In the genomic region with DNA sequence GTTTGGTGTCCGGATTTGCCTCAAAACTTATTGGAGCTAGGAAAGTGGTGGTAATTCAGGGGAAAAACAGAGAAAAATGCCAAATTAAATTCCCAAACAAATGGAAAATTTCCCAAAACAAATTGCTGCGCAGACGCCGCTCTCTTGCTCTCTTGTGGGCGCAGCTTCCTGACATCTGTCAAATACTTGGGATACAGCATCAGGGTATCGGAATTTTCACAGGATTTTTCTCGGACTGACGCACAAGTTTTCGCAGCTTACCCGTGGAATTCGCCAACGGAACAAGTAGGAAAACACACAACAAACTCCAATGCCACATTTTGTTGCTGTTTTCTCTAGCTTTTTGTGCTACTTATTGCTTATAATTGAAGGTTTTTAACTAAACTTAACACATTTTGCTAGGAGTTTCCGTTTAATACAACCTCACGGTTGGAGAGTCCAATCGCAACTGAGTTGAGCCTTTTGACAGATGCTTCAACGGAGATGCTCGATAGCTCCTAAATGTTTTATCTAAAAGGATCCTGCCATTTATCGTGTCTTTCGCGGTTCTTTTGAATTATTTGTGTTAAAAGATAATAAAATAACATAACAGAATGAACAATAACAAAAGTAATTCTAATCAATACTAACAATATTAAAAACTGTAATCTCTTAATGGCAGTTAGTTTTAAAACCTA, we compare ENCODE assay signal across 2 fruit fly cellular contexts.
TF ChIP-seq lines count a peak whose summit lies in the region.

A gene (minus strand): TSS at position 455 of the 677 bp plus-strand sequence.
A gene (plus strand): TSS at position 627 of the 677 bp plus-strand sequence.

- TF ChIP-seq CTCF in whole organism, embryonic (GFP tag; optimal IDR thresholded peaks at IDR 0.05; lab: Kevin White, UChicago) = no peak

TF ChIP-seq in whole organism, embryonic, 481 proteins besides CTCF, POLR2A, EP300 and RAD21:
- TF ChIP-seq CG14441 (GFP tag; IDR thresholded peaks at IDR 0.05; lab: Robert Waterston, UW) = no peak
- peak; percentile 61 for TF ChIP-seq sd (tag; optimal IDR thresholded peaks at IDR 0.05; lab: Kevin White, UChicago)
- TF ChIP-seq pzg (GFP tag; optimal IDR thresholded peaks at IDR 0.05; lab: Kevin White, UChicago) = peak; percentile 4
- no peak for TF ChIP-seq CG9797 (GFP tag; optimal IDR thresholded peaks at IDR 0.05; lab: Kevin White, UChicago)
- peak; percentile 28 for TF ChIP-seq Dp (GFP tag; optimal IDR thresholded peaks at IDR 0.05; lab: Kevin White, UChicago)
- peak; percentile 97 for TF ChIP-seq nerfin-1 (tag; optimal IDR thresholded peaks at IDR 0.05; lab: Kevin White, UChicago)
- TF ChIP-seq nmo (GFP tag; optimal IDR thresholded peaks at IDR 0.05; lab: Kevin White, UChicago) = peak; percentile 26
- TF ChIP-seq Ets65A (GFP tag; lab: Kevin White, UChicago) = peak; percentile 10
- 0 out of 2 replicates have a peak, but pooled peaks have one; percentile 30 for TF ChIP-seq bbx (GFP tag; IDR thresholded peaks at IDR 0.05; lab: Robert Waterston, UW; ENCODE audit: partially characterized antibody)
- peak; percentile 4 for TF ChIP-seq CG2116 (GFP tag; optimal IDR thresholded peaks at IDR 0.05; lab: Kevin White, UChicago)
- TF ChIP-seq Trl (optimal IDR thresholded peaks at IDR 0.05; lab: Kevin White, UChicago) = peak; percentile 21 to 34
- TF ChIP-seq Trl (GFP tag; optimal IDR thresholded peaks at IDR 0.05; lab: Kevin White, UChicago) = no peak
- TF ChIP-seq ewg (GFP tag; optimal IDR thresholded peaks at IDR 0.05; lab: Kevin White, UChicago) = peak; percentile 86
- no peak for TF ChIP-seq CG7745 (tag; optimal IDR thresholded peaks at IDR 0.05; lab: Kevin White, UChicago)
- TF ChIP-seq E2f2 (GFP tag; IDR thresholded peaks at IDR 0.05; lab: Robert Waterston, UW) = peak; percentile 27; the same call in 1 of the 2 replicates
- TF ChIP-seq Dref (GFP tag; IDR thresholded peaks at IDR 0.05; lab: Robert Waterston, UW) = 0 out of 2 replicates have a peak, but pooled peaks have one; percentile 28

TF ChIP-seq in whole organism, prepupa, 60 proteins besides CTCF, POLR2A, EP300 and RAD21:
- TF ChIP-seq Gug (GFP tag; IDR thresholded peaks at IDR 0.05; lab: Robert Waterston, UW) (no peak), pdm3 (GFP tag; optimal IDR thresholded peaks at IDR 0.05; lab: Kevin White, UChicago) (no peak), achi (GFP tag; optimal IDR thresholded peaks at IDR 0.05; lab: Kevin White, UChicago) (peak; percentile 47), CG11902 (GFP tag; optimal IDR thresholded peaks at IDR 0.05; lab: Kevin White, UChicago) (no peak)
